Worm (Caenorhabditis elegans) whole organism, L4 larva: ENCODE measurements around the gene F38E9.6.

Source experiments
- ceh-82 ChIP-seq: sonication (generic microtip); optimal IDR thresholded peaks from 2 replicates; lab custom pipeline; 2017; ENCODE audit warnings: missing biosample characterization, missing genetic modification characterization
- egl-27 ChIP-seq: sonication (generic microtip); optimal IDR thresholded peaks from 3 replicates; lab custom pipeline; 2017; ENCODE audit warnings: missing biosample characterization, missing genetic modification reagents, missing genetic modification characterization
- lin-39 ChIP-seq: fragments of 150-350 bp; optimal IDR thresholded peaks from 2 replicates; lab custom pipeline; 2014; ENCODE audit warnings: missing biosample characterization, missing genetic modification reagents, missing genetic modification characterization
- nhr-237 ChIP-seq: sonication (generic microtip); optimal IDR thresholded peaks from 2 replicates; lab custom pipeline; 2017; ENCODE audit warnings: missing biosample characterization, missing genetic modification characterization
- snpc-4 ChIP-seq: fragments of 150-350 bp; optimal IDR thresholded peaks from 2 replicates; lab custom pipeline; 2014; ENCODE audit warnings: missing biosample characterization, missing genetic modification characterization
- unc-62 ChIP-seq, 3 experiments: fragments of 150-350 bp in 1 of 3; sonication (generic microtip); optimal IDR thresholded peaks in 2 of 3; peaks in 1 of 3; 1 replicate in 1 of 3; 2 replicates in 2 of 3; lab custom pipeline; 2014 to 2017; ENCODE audit warnings: missing biosample characterization in 3 of 3, missing genetic modification characterization in 3 of 3, missing genetic modification reagents in 3 of 3, missing genotype in 1 of 3
- zag-1 ChIP-seq: fragments of 150-350 bp; optimal IDR thresholded peaks from 2 replicates; lab custom pipeline; 2014; ENCODE audit warnings: missing biosample characterization, missing genetic modification characterization
- ztf-11 ChIP-seq: fragments of 150-350 bp; optimal IDR thresholded peaks from 2 replicates; lab custom pipeline; 2014; ENCODE audit warnings: missing biosample characterization, missing genetic modification characterization

DNA sequence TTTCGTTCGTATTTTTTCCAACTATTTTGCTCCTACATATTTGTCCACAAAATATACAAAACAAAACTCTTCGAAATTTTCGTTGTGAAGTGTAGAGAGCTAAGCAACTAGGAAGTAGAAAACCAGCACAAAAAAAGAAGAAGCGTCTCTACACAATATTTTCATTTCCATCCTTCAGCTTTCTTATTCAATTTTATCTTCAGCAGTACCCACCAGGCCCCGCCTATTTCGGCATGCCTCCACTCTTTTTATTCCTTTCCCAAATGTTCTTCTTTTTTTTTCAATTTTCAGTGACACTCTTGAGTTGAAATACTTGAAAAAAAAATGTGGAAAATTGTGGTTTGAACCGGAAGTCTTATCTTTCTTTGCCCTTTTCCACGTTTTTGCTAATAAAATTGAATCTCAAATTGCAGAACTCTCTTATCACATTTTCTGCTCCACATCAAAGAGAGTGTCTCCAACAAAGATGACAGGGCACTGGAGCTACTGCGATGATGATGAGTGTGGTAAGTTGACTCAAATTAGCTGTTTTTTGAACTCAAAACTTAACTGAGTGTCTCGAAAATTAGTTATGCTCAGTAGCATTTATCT is 54.9 kb downstream of the F38E9.6 start, which contains the start of gene cah-3:
- no peak for TF ChIP-seq lin-39
- no peak for TF ChIP-seq snpc-4 (tag; lab: Kevin White, UChicago)
- no peak for TF ChIP-seq ceh-82 (tag; lab: Kevin White, UChicago)
- no peak for TF ChIP-seq nhr-237
- no peak for TF ChIP-seq ztf-11
- peak in 1 of 2 experiments; percentile 45 for TF ChIP-seq unc-62 (GFP tag; optimal IDR thresholded peaks at IDR 0.05 in 1 of 2; lab: Kevin White, UChicago)
- no peak for TF ChIP-seq unc-62 (tag; optimal IDR thresholded peaks at IDR 0.05; lab: Kevin White, UChicago)
- no peak for TF ChIP-seq egl-27 (tag; lab: Kevin White, UChicago)
- TF ChIP-seq zag-1 (tag; lab: Kevin White, UChicago) = no peak
